Worm (Caenorhabditis elegans): Measurements from ENCODE around the gene R05A10.6.

R05A10.6 gene

ce11 chrIV:14208363-14208762 lies 42.8 kb downstream of the R05A10.6 start:
- peak; percentile 54; the same call in 1 of the 2 replicates for TF ChIP-seq Y105C5A.15 (GFP tag; IDR thresholded peaks at IDR 0.05)
- TF ChIP-seq dmd-8 (GFP tag; IDR thresholded peaks at IDR 0.05) = 0 out of 2 replicates have a peak, but pooled peaks have one; percentile 56

- TF ChIP-seq F26F4.8 (GFP tag; conservative IDR thresholded peaks at IDR 0.05) (no peak), zag-1 (tag; optimal IDR thresholded peaks at IDR 0.05) (no peak), skn-1 (tag; optimal IDR thresholded peaks at IDR 0.05) (no peak), hlh-11 (tag; optimal IDR thresholded peaks at IDR 0.05) (no peak), lin-15B (tag; optimal IDR thresholded peaks at IDR 0.05) (no peak), lir-3 (tag; optimal IDR thresholded peaks at IDR 0.05) (no peak), nhr-77 (tag; optimal IDR thresholded peaks at IDR 0.05) (no peak), ceh-32 (tag; optimal IDR thresholded peaks at IDR 0.05; ENCODE audit: poor library complexity) (no peak), pqm-1 (tag; optimal IDR thresholded peaks at IDR 0.05) (no peak)
Observed at ce11 chrIV:14215777-14216176, 50.2 kb downstream of the R05A10.6 start.
